Worm (Caenorhabditis elegans) whole organism, early embryonic: ENCODE results near the gene clec-82.

Source experiments
- B0310.2 ChIP-seq: sonication (generic microtip); optimal IDR thresholded peaks from 2 replicates; lab custom pipeline; 2016; ENCODE audit warnings: mild to moderate bottlenecking, missing genetic modification characterization, missing compliant biosample characterization
- aly-1 ChIP-seq: sonication (generic microtip); optimal IDR thresholded peaks from 2 replicates; lab custom pipeline; 2016; ENCODE audit warnings: missing genetic modification characterization, missing compliant biosample characterization
- ama-1 ChIP-seq: fragments of 150-350 bp; optimal IDR thresholded peaks from 2 replicates; lab custom pipeline; 2014
- ets-7 ChIP-seq: sonication (generic microtip); optimal IDR thresholded peaks from 2 replicates; lab custom pipeline; 2016; ENCODE audit warnings: missing genotype, missing genetic modification characterization, missing compliant biosample characterization
- hmbx-1 ChIP-seq: sonication (generic microtip); optimal IDR thresholded peaks from 2 replicates; lab custom pipeline; 2016; ENCODE audit warnings: mild to moderate bottlenecking, missing genetic modification characterization, missing compliant biosample characterization
- hmg-4 ChIP-seq: fragments of 200-800 bp; sonication (Bioruptor generic); optimal IDR thresholded peaks from 2 replicates; lab custom pipeline; 2018; ENCODE audit warnings: mild to moderate bottlenecking, missing genetic modification characterization, missing compliant biosample characterization
- hnd-1 ChIP-seq: sonication (generic microtip); optimal IDR thresholded peaks from 2 replicates; lab custom pipeline; 2016; ENCODE audit warnings: missing genetic modification characterization, missing compliant biosample characterization
- pes-1 ChIP-seq: fragments of 200-800 bp; sonication (Bioruptor generic); IDR thresholded peaks from 2 replicates; pipeline ENCODE4 v1.3.6; 2022; ENCODE audit warnings: missing genetic modification reagents, missing genetic modification characterization, missing compliant biosample characterization
- scrt-1 ChIP-seq: fragments of 200-800 bp; sonication (Bioruptor generic); IDR thresholded peaks from 2 replicates; pipeline ENCODE4 v1.3.6; 2022; ENCODE audit warnings: missing genetic modification characterization, missing compliant biosample characterization
- sea-1 ChIP-seq: fragments of 200-800 bp; sonication (Bioruptor generic); conservative IDR thresholded peaks from 2 replicates; pipeline ENCODE4 v1.3.6; 2022; ENCODE audit warnings: missing genetic modification characterization, missing compliant biosample characterization

- no peak for TF ChIP-seq pes-1 (GFP tag; lab: Robert Waterston, UW)
- TF ChIP-seq scrt-1 (GFP tag; lab: Robert Waterston, UW) = no peak
- TF ChIP-seq ama-1 = no peak
- TF ChIP-seq hmbx-1 (tag; lab: Kevin White, UChicago) = no peak
- TF ChIP-seq hmg-4 (GFP tag; lab: Kevin White, UChicago) = no peak
- no peak for TF ChIP-seq B0310.2 (tag; lab: Kevin White, UChicago)
- no peak for TF ChIP-seq aly-1 (tag; lab: Kevin White, UChicago)
- no peak for TF ChIP-seq sea-1
- TF ChIP-seq ets-7 (tag; lab: Kevin White, UChicago) = no peak
- no peak for TF ChIP-seq hnd-1 (tag; lab: Kevin White, UChicago)
Measured at ce11 chrIV:2851625-2852024, 16.2 kb downstream of the clec-82 start.
